Worm (Caenorhabditis elegans) whole organism, early embryonic: ENCODE results near the gene F49E11.7.

Experiments
- B0310.2 ChIP-seq: sonication (generic microtip); optimal IDR thresholded peaks from 2 replicates; lab custom pipeline; 2016; ENCODE audit warnings: mild to moderate bottlenecking, missing genetic modification characterization, missing compliant biosample characterization
- F13C5.2 ChIP-seq: sonication (generic microtip); optimal IDR thresholded peaks from 2 replicates; lab custom pipeline; 2017; ENCODE audit warnings: mild to moderate bottlenecking, missing genetic modification characterization, inconsistent platforms, missing compliant biosample characterization
- aly-1 ChIP-seq: sonication (generic microtip); optimal IDR thresholded peaks from 2 replicates; lab custom pipeline; 2016; ENCODE audit warnings: missing genetic modification characterization, missing compliant biosample characterization
- ama-1 ChIP-seq: fragments of 150-350 bp; optimal IDR thresholded peaks from 2 replicates; lab custom pipeline; 2014
- ceh-13 ChIP-seq: fragments of 200-800 bp; sonication (Bioruptor generic); optimal IDR thresholded peaks from 2 replicates; lab custom pipeline; 2018; ENCODE audit warnings: mild to moderate bottlenecking, missing genetic modification characterization, missing compliant biosample characterization
- ceh-36 ChIP-seq: sonication (generic microtip); optimal IDR thresholded peaks from 2 replicates; lab custom pipeline; 2016; ENCODE audit warnings: missing genetic modification characterization, inconsistent platforms, missing compliant biosample characterization
- ets-7 ChIP-seq: sonication (generic microtip); optimal IDR thresholded peaks from 2 replicates; lab custom pipeline; 2016; ENCODE audit warnings: missing genotype, missing genetic modification characterization, missing compliant biosample characterization
- flt-1 ChIP-seq: fragments of 200-800 bp; sonication (Bioruptor generic); IDR thresholded peaks from 2 replicates; pipeline ENCODE4 v1.3.6; 2022; ENCODE audit warnings: missing genetic modification characterization, missing compliant biosample characterization
- hmbx-1 ChIP-seq: sonication (generic microtip); optimal IDR thresholded peaks from 2 replicates; lab custom pipeline; 2016; ENCODE audit warnings: mild to moderate bottlenecking, missing genetic modification characterization, missing compliant biosample characterization
- hmg-4 ChIP-seq: fragments of 200-800 bp; sonication (Bioruptor generic); optimal IDR thresholded peaks from 2 replicates; lab custom pipeline; 2018; ENCODE audit warnings: mild to moderate bottlenecking, missing genetic modification characterization, missing compliant biosample characterization
- hnd-1 ChIP-seq: sonication (generic microtip); optimal IDR thresholded peaks from 2 replicates; lab custom pipeline; 2016; ENCODE audit warnings: missing genetic modification characterization, missing compliant biosample characterization
- pes-1 ChIP-seq: fragments of 200-800 bp; sonication (Bioruptor generic); IDR thresholded peaks from 2 replicates; pipeline ENCODE4 v1.3.6; 2022; ENCODE audit warnings: missing genetic modification reagents, missing genetic modification characterization, missing compliant biosample characterization
- scrt-1 ChIP-seq: fragments of 200-800 bp; sonication (Bioruptor generic); IDR thresholded peaks from 2 replicates; pipeline ENCODE4 v1.3.6; 2022; ENCODE audit warnings: missing genetic modification characterization, missing compliant biosample characterization
- sea-1 ChIP-seq: fragments of 200-800 bp; sonication (Bioruptor generic); conservative IDR thresholded peaks from 2 replicates; pipeline ENCODE4 v1.3.6; 2022; ENCODE audit warnings: missing genetic modification characterization, missing compliant biosample characterization
- tbx-11 ChIP-seq: fragments of 200-800 bp; sonication (Bioruptor generic); IDR thresholded peaks from 2 replicates; pipeline ENCODE4 v1.3.6; 2022; ENCODE audit warnings: missing genetic modification characterization, missing compliant biosample characterization
- tbx-37 ChIP-seq: fragments of 200-800 bp; sonication (Bioruptor generic); conservative IDR thresholded peaks from 2 replicates; pipeline ENCODE4 v1.3.6; 2022; ENCODE audit warnings: missing genetic modification reagents, missing genetic modification characterization, missing compliant biosample characterization
- tra-4 ChIP-seq: sonication (generic microtip); optimal IDR thresholded peaks from 2 replicates; lab custom pipeline; 2017; ENCODE audit warnings: missing genetic modification characterization, missing compliant biosample characterization

Gene F49E11.7

DNA sequence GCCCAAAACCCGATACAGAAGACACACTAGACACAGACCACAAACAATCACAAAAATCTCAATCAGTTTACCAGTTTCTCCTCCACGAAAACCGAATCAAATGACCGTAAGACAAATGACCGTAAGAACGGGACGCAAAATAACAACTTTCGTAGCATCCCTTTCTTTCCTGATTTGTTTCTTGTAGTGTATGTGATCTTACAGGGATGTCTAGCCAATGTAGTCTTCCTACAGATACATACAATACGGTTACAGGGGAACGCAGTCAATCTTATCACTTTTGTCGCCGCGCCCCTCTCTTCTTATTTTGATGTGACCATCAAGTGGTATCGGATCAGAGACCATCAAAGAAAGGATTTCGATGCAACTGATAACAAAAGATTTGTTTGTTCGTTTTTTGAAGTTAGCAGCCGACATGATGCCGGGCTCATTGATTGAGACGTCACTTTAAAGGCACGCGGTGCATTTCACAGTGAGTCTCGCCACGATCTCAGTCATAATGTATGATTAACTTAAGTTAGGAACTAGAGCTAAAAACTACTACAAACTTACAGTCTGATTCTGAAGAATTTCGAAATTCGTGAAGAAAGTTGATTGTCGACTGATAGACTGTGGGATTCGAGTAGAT, 23.1 kb downstream of the F49E11.7 start:
- TF ChIP-seq hnd-1 (tag; lab: Kevin White, UChicago) = no peak
- TF ChIP-seq tbx-37 (GFP tag; lab: Robert Waterston, UW) = no peak
- TF ChIP-seq flt-1 (GFP tag; lab: Robert Waterston, UW) = no peak

DNA sequence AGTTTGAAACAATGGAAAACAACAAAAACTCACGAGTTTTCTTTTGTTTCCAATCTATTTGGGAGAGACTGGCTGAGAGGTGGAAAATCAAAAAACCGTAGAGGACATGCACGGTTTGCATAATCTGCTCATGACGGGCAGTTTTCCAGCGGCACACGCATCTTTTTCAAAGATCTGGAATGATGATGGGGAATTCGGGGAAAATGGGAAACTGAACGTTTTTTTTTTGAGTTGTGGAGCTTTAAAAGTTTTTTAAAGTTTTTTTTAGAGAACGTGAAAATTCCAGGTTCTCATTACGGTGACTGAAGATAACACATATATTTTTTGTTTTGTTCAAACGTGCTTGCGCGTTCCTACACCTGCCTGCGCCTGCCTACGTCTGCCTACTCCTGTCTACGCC, 24.0 kb downstream of the F49E11.7 start, which contains the start of gene C39E9.7:
Gene C39E9.7, minus strand, starts transcription at position 101 of the 400 bp plus-strand sequence.
- no peak for TF ChIP-seq tra-4 (tag; lab: Kevin White, UChicago)
- TF ChIP-seq ama-1 (lab: Kevin White, UChicago) = no peak
- no peak for TF ChIP-seq ceh-13 (GFP tag; lab: Kevin White, UChicago)
- no peak for TF ChIP-seq tbx-37 (GFP tag; lab: Robert Waterston, UW)
- TF ChIP-seq B0310.2 (tag; lab: Kevin White, UChicago) = no peak
- TF ChIP-seq hnd-1 (tag; lab: Kevin White, UChicago) = no peak
- no peak for TF ChIP-seq tbx-11 (GFP tag; lab: Robert Waterston, UW)
- no peak for TF ChIP-seq scrt-1
- no peak for TF ChIP-seq hmg-4 (GFP tag; lab: Kevin White, UChicago)
- no peak for TF ChIP-seq F13C5.2 (tag; lab: Kevin White, UChicago)
- no peak for TF ChIP-seq hmbx-1 (tag; lab: Kevin White, UChicago)
- no peak for TF ChIP-seq sea-1 (GFP tag; lab: Robert Waterston, UW)
- no peak for TF ChIP-seq ceh-36 (tag; lab: Kevin White, UChicago)
- TF ChIP-seq pes-1 = no peak
- TF ChIP-seq ets-7 (tag; lab: Kevin White, UChicago) = no peak
- no peak for TF ChIP-seq aly-1 (tag; lab: Kevin White, UChicago)
- no peak for TF ChIP-seq flt-1 (GFP tag; lab: Robert Waterston, UW)

DNA sequence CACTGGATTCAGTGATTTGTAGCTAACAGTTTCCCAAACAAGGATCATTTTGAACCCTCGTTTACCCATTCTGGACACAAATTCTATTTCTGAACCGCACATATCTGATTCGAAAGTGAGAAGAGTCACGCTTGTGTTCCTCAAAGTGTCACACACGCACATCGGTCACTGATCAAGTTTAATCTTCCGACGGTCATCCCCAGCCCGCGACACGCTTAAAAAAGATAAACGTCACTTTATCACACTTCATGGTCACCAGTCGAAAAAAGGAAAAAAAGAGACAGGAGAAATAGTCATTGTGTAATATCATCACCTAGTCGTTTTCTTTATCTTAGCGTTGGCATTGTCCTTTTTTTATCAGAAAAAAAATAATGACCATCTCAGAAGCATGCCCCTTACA, 25.0 kb downstream of the F49E11.7 start:
- TF ChIP-seq F13C5.2 (tag; lab: Kevin White, UChicago) = no peak
- TF ChIP-seq flt-1 (GFP tag; lab: Robert Waterston, UW) = no peak
- TF ChIP-seq tbx-37 (GFP tag; lab: Robert Waterston, UW) = no peak
- no peak for TF ChIP-seq B0310.2 (tag; lab: Kevin White, UChicago)
- TF ChIP-seq ets-7 (tag; lab: Kevin White, UChicago) = no peak
- TF ChIP-seq pes-1 = no peak
- TF ChIP-seq scrt-1 = no peak
- TF ChIP-seq sea-1 (GFP tag; lab: Robert Waterston, UW) = no peak
- TF ChIP-seq aly-1 (tag; lab: Kevin White, UChicago) = no peak
- no peak for TF ChIP-seq hmg-4 (GFP tag; lab: Kevin White, UChicago)
- no peak for TF ChIP-seq ama-1 (lab: Kevin White, UChicago)
- TF ChIP-seq tra-4 (tag; lab: Kevin White, UChicago) = no peak
- TF ChIP-seq tbx-11 (GFP tag; lab: Robert Waterston, UW) = no peak
- no peak for TF ChIP-seq hnd-1 (tag; lab: Kevin White, UChicago)
- TF ChIP-seq hmbx-1 (tag; lab: Kevin White, UChicago) = no peak
- TF ChIP-seq ceh-36 (tag; lab: Kevin White, UChicago) = no peak
- TF ChIP-seq ceh-13 (GFP tag; lab: Kevin White, UChicago) = no peak

DNA sequence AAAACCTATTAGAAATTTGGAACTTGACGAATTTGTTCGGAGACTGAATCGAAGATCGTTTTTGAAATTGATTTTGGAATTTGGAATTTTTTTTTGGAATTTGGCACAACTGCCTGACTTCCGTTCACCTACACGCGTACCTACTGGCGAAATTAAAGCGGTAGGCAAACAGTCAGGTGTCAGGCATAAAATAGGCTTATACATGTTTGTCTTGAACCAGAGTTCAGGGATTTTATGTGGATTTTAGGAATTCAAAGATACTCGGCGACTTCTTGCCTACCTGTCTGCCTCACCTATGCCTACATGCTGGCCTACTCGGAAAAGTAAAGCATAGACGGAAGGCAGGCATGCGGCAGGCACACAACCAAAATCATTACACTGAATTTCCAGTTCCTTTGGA, 25.7 kb downstream of the F49E11.7 start:
- TF ChIP-seq hmg-4 (GFP tag; lab: Kevin White, UChicago) (no peak), flt-1 (GFP tag; lab: Robert Waterston, UW) (no peak), ceh-13 (GFP tag; lab: Kevin White, UChicago) (no peak), ets-7 (tag; lab: Kevin White, UChicago) (no peak), sea-1 (GFP tag; lab: Robert Waterston, UW) (no peak), hmbx-1 (tag; lab: Kevin White, UChicago) (no peak), tra-4 (tag; lab: Kevin White, UChicago) (no peak), pes-1 (no peak), tbx-11 (GFP tag; lab: Robert Waterston, UW) (no peak), ceh-36 (tag; lab: Kevin White, UChicago) (no peak), F13C5.2 (tag; lab: Kevin White, UChicago) (no peak), B0310.2 (tag; lab: Kevin White, UChicago) (no peak), aly-1 (tag; lab: Kevin White, UChicago) (no peak), tbx-37 (GFP tag; lab: Robert Waterston, UW) (no peak)

DNA sequence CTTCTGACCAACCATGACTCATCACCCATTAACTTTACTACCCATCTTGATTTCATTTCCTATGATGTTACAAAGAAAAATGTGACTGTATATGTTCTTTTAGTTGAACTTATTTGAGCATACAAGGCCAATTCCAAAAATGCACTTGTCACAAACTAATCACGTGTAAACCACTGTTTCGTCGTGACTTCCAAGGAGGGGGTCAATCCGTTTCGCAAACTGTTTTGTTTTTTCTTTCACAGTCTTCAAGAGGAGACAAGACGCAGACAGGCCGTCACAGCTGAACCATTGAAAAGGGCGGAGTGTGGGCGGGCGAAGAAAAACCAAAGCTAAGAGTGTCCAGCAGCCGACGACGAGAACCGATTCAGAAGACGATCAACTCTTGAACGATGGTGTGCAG, 26.5 kb downstream of the F49E11.7 start, which contains the start of gene C39E9.8:
Gene C39E9.8, plus strand, starts transcription at position 328 of the 400 bp plus-strand sequence.
- TF ChIP-seq hnd-1 (tag; lab: Kevin White, UChicago) (no peak), ets-7 (tag; lab: Kevin White, UChicago) (no peak), ama-1 (lab: Kevin White, UChicago) (no peak), ceh-13 (GFP tag; lab: Kevin White, UChicago) (no peak), hmbx-1 (tag; lab: Kevin White, UChicago) (no peak), flt-1 (GFP tag; lab: Robert Waterston, UW) (no peak), pes-1 (no peak), B0310.2 (tag; lab: Kevin White, UChicago) (no peak), tra-4 (tag; lab: Kevin White, UChicago) (no peak), sea-1 (GFP tag; lab: Robert Waterston, UW) (no peak), scrt-1 (no peak)

DNA sequence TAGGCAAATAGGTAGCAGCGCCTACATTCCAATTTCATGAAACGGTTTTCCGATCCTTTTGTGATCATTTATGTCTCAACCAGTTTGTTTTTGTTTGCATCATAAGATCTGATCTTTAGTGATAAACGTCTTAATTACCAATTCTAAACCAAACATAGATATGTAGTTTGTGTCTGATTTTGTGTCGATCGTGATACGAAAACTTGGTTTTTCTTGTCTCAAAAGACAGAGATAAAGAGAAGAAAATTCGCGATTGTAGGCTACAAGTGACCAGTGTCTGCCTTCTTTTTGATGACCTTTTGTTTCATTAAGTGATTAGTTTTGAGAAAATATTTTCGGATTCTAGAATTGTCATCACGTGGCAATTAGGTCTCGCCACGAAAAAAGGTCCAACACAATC, 27.5 kb downstream of the F49E11.7 start:
- no peak for TF ChIP-seq ceh-36 (tag; lab: Kevin White, UChicago)
- no peak for TF ChIP-seq sea-1 (GFP tag; lab: Robert Waterston, UW)

DNA sequence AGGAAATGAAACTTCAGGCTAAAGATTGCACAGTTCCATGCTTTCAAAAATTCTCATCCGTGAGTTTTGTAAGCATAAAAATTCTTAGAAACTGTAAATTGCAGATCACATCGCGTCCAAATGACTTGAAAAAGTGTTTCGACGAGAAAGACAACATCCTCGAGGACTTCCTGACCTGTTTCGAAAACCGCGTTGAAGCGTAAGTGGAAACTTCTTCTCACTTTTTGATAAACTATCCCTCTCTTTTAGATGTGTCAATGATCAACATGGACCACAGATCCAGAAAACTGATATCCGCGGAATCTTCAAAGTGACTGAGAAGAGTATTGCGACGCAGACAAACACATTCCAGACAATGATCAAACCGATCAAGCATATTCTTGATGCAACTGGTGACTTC, 28.2 kb downstream of the F49E11.7 start:
- TF ChIP-seq hmg-4 (GFP tag; lab: Kevin White, UChicago) (no peak), hnd-1 (tag; lab: Kevin White, UChicago) (no peak), scrt-1 (no peak), B0310.2 (tag; lab: Kevin White, UChicago) (no peak), ama-1 (lab: Kevin White, UChicago) (no peak), ceh-13 (GFP tag; lab: Kevin White, UChicago) (no peak), ceh-36 (tag; lab: Kevin White, UChicago) (no peak), sea-1 (GFP tag; lab: Robert Waterston, UW) (no peak), flt-1 (GFP tag; lab: Robert Waterston, UW) (no peak)
